Fruit fly (Drosophila melanogaster) whole organism, embryonic: ENCODE results near the gene Sdic2.

Experiments used
- CG13775 ChIP-seq: fragments of 200-800 bp; sonication (Bioruptor generic); optimal IDR thresholded peaks from 3 replicates; lab custom pipeline; 2017; ENCODE audit warnings: missing biosample characterization, mild to moderate bottlenecking, missing genetic modification characterization
- CG15011 ChIP-seq: fragments of 200-800 bp; sonication (Bioruptor generic); optimal IDR thresholded peaks from 3 replicates; lab custom pipeline; 2018; ENCODE audit warnings: missing biosample characterization, mild to moderate bottlenecking, missing genetic modification characterization
- CG15514 ChIP-seq: fragments of 200-800 bp; sonication (Bioruptor generic); optimal IDR thresholded peaks from 3 replicates; lab custom pipeline; 2017; ENCODE audit warnings: missing biosample characterization, missing genetic modification characterization, mild to moderate bottlenecking, moderate library complexity, missing genetic modification reagents
- CG15601 ChIP-seq: fragments of 200-800 bp; sonication (Bioruptor generic); optimal IDR thresholded peaks from 3 replicates; lab custom pipeline; 2019; ENCODE audit warnings: missing biosample characterization, mild to moderate bottlenecking, missing genetic modification characterization, moderate library complexity
- CG17186 ChIP-seq: fragments of 200-800 bp; sonication (Bioruptor generic); optimal IDR thresholded peaks from 3 replicates; lab custom pipeline; 2017; ENCODE audit warnings: missing biosample characterization, missing genetic modification reagents, missing genetic modification characterization
- CG1792 ChIP-seq: fragments of 200-800 bp; sonication (Bioruptor generic); optimal IDR thresholded peaks from 2 replicates; lab custom pipeline; 2016; ENCODE audit warnings: missing biosample characterization, missing genetic modification characterization
- CG2712 ChIP-seq: fragments of 200-800 bp; optimal IDR thresholded peaks from 3 replicates; lab custom pipeline; 2019; ENCODE audit warnings: missing biosample characterization, mild to moderate bottlenecking, missing genetic modification characterization, moderate library complexity
- CG30020 ChIP-seq: fragments of 200-800 bp; optimal IDR thresholded peaks from 2 replicates; lab custom pipeline; 2019; ENCODE audit warnings: missing biosample characterization, mild to moderate bottlenecking, missing genetic modification characterization, moderate library complexity
- CG4820 ChIP-seq: fragments of 200-800 bp; sonication (Bioruptor generic); optimal IDR thresholded peaks from 3 replicates; lab custom pipeline; 2016; ENCODE audit warnings: missing biosample characterization, missing genetic modification characterization
- CG4854 ChIP-seq: fragments of 200-800 bp; sonication (Bioruptor generic); optimal IDR thresholded peaks from 2 replicates; lab custom pipeline; 2016; ENCODE audit warnings: missing biosample characterization, missing genetic modification characterization, inconsistent platforms
- CG5245 ChIP-seq: fragments of 200-800 bp; sonication (Bioruptor generic); optimal IDR thresholded peaks from 3 replicates; lab custom pipeline; 2016; ENCODE audit warnings: missing biosample characterization, missing genetic modification characterization
- CG6272 ChIP-seq: fragments of 200-800 bp; sonication (Bioruptor generic); IDR thresholded peaks from 2 replicates; pipeline ENCODE4 v1.3.6; 2022; ENCODE audit warnings: missing biosample characterization, missing genetic modification characterization
- CG6689 ChIP-seq: fragments of 200-800 bp; sonication (Bioruptor generic); IDR thresholded peaks from 2 replicates; pipeline ENCODE4 v1.3.6; 2022; ENCODE audit warnings: missing biosample characterization, missing genetic modification characterization
- CG6791 ChIP-seq: fragments of 200-800 bp; sonication (Bioruptor generic); IDR thresholded peaks from 3 replicates; pipeline ENCODE4 v1.3.6; 2022; ENCODE audit warnings: missing biosample characterization, missing genetic modification characterization; ENCODE audit not compliant: partially characterized antibody
- CG7928 ChIP-seq: fragments of 200-800 bp; sonication (Bioruptor generic); optimal IDR thresholded peaks from 2 replicates; lab custom pipeline; 2017; ENCODE audit warnings: missing biosample characterization, mild to moderate bottlenecking, missing genetic modification characterization
- CG7963 ChIP-seq: fragments of 200-800 bp; sonication (Bioruptor generic); IDR thresholded peaks from 3 replicates; pipeline ENCODE4 v1.3.6; 2022; ENCODE audit warnings: missing biosample characterization, missing genetic modification characterization; ENCODE audit not compliant: partially characterized antibody
- CG7987 ChIP-seq: fragments of 200-800 bp; sonication (Bioruptor generic); optimal IDR thresholded peaks from 2 replicates; lab custom pipeline; 2018; ENCODE audit warnings: missing biosample characterization, mild to moderate bottlenecking, missing genetic modification characterization, moderate library complexity
- CG8388 ChIP-seq: fragments of 200-800 bp; sonication (Bioruptor generic); optimal IDR thresholded peaks from 2 replicates; lab custom pipeline; 2019; ENCODE audit warnings: missing biosample characterization, mild to moderate bottlenecking, missing genetic modification characterization, moderate library complexity
- CG8765 ChIP-seq: fragments of 200-800 bp; sonication (Bioruptor generic); IDR thresholded peaks from 2 replicates; pipeline ENCODE4 v1.3.6; 2022; ENCODE audit warnings: missing biosample characterization, missing genetic modification characterization
- Dll ChIP-seq: fragments of 200-800 bp; sonication (Bioruptor generic); IDR thresholded peaks from 4 replicates; pipeline ENCODE4 v1.3.6; 2022; ENCODE audit warnings: missing biosample characterization, missing genetic modification characterization; ENCODE audit not compliant: partially characterized antibody
- Gug ChIP-seq: fragments of 200-800 bp; sonication (Bioruptor generic); IDR thresholded peaks from 4 replicates; pipeline ENCODE4 v1.3.6; 2022; ENCODE audit warnings: missing biosample characterization, missing genetic modification characterization
- HHEX ChIP-seq: fragments of 200-800 bp; sonication (Bioruptor generic); optimal IDR thresholded peaks from 3 replicates; lab custom pipeline; 2017; ENCODE audit warnings: missing biosample characterization, mild to moderate bottlenecking, missing genetic modification characterization, missing genetic modification reagents
- HmgZ ChIP-seq: fragments of 200-800 bp; sonication (Bioruptor generic); optimal IDR thresholded peaks from 2 replicates; lab custom pipeline; 2018; ENCODE audit warnings: missing biosample characterization, mild to moderate bottlenecking, missing genetic modification characterization
- Hr39 ChIP-seq: fragments of >200 bp; optimal IDR thresholded peaks from 2 replicates; lab custom pipeline; 2017
- Lpt ChIP-seq: fragments of >200 bp; optimal IDR thresholded peaks from 2 replicates; lab custom pipeline; 2018; ENCODE audit warnings: missing biosample characterization, missing genetic modification characterization
- MTF-1 ChIP-seq: fragments of 200-800 bp; sonication (Bioruptor generic); optimal IDR thresholded peaks from 2 replicates; lab custom pipeline; 2018; ENCODE audit warnings: missing biosample characterization, mild to moderate bottlenecking, missing genetic modification characterization, borderline replicate concordance
- NFAT ChIP-seq: fragments of 200-800 bp; sonication (Bioruptor generic); IDR thresholded peaks from 2 replicates; pipeline ENCODE4 v1.3.6; 2022; ENCODE audit warnings: missing biosample characterization, missing genetic modification characterization
- Nf-YC ChIP-seq: fragments of 200-800 bp; optimal IDR thresholded peaks from 3 replicates; lab custom pipeline; 2019; ENCODE audit warnings: missing biosample characterization, mild to moderate bottlenecking, missing genetic modification characterization, moderate library complexity
- Scr ChIP-seq: fragments of 200-800 bp; sonication (Bioruptor generic); IDR thresholded peaks from 2 replicates; pipeline ENCODE4 v1.3.6; 2022; ENCODE audit warnings: missing biosample characterization, missing genetic modification characterization; ENCODE audit not compliant: partially characterized antibody
- Side ChIP-seq: fragments of 200-800 bp; sonication (Bioruptor generic); optimal IDR thresholded peaks from 2 replicates; lab custom pipeline; 2016; ENCODE audit warnings: missing biosample characterization, missing genetic modification characterization
- Spps ChIP-seq: fragments of 200-800 bp; sonication (Bioruptor generic); optimal IDR thresholded peaks from 2 replicates; lab custom pipeline; 2018; ENCODE audit warnings: missing biosample characterization, mild to moderate bottlenecking, missing genetic modification characterization
- Vsx1 ChIP-seq: fragments of 200-800 bp; sonication (Bioruptor generic); optimal IDR thresholded peaks from 2 replicates; lab custom pipeline; 2017; ENCODE audit warnings: missing biosample characterization, mild to moderate bottlenecking, missing genetic modification characterization, missing genetic modification reagents
- bbx ChIP-seq: fragments of 200-800 bp; sonication (Bioruptor generic); IDR thresholded peaks from 2 replicates; pipeline ENCODE4 v1.3.6; 2022; ENCODE audit warnings: missing biosample characterization, missing genetic modification characterization; ENCODE audit not compliant: partially characterized antibody
- br ChIP-seq: fragments of >200 bp; optimal IDR thresholded peaks from 2 replicates; lab custom pipeline; 2017
- dysf ChIP-seq: fragments of 200-800 bp; sonication (Bioruptor generic); IDR thresholded peaks from 3 replicates; pipeline ENCODE4 v1.3.6; 2022; ENCODE audit warnings: missing biosample characterization, missing genetic modification characterization
- eyg ChIP-seq: fragments of 200-800 bp; sonication (Bioruptor generic); optimal IDR thresholded peaks from 3 replicates; lab custom pipeline; 2016; ENCODE audit warnings: missing biosample characterization, missing genetic modification characterization
- fd3F ChIP-seq: fragments of 200-800 bp; sonication (Bioruptor generic); optimal IDR thresholded peaks from 2 replicates; lab custom pipeline; 2018; ENCODE audit warnings: missing biosample characterization, mild to moderate bottlenecking, missing genetic modification characterization, moderate library complexity
- gcm ChIP-seq: fragments of 200-800 bp; sonication (Bioruptor generic); optimal IDR thresholded peaks from 2 replicates; lab custom pipeline; 2019; ENCODE audit warnings: missing biosample characterization, mild to moderate bottlenecking, missing genetic modification characterization, moderate library complexity
- grn ChIP-seq: fragments of 200-800 bp; sonication (Bioruptor generic); optimal IDR thresholded peaks from 3 replicates; lab custom pipeline; 2017; ENCODE audit warnings: missing biosample characterization, missing genetic modification characterization
- jing ChIP-seq: fragments of 200-800 bp; sonication (Bioruptor generic); optimal IDR thresholded peaks from 2 replicates; lab custom pipeline; 2018; ENCODE audit warnings: missing biosample characterization, mild to moderate bottlenecking, missing genetic modification characterization
- knrl ChIP-seq: fragments of 200-800 bp; sonication (Bioruptor generic); IDR thresholded peaks from 3 replicates; pipeline ENCODE4 v1.3.6; 2022; ENCODE audit warnings: missing biosample characterization, missing genetic modification characterization; ENCODE audit not compliant: partially characterized antibody
- nerfin-2 ChIP-seq: fragments of 200-800 bp; sonication (Bioruptor generic); IDR thresholded peaks from 2 replicates; pipeline ENCODE4 v1.3.6; 2022; ENCODE audit warnings: missing biosample characterization, missing genetic modification characterization; ENCODE audit not compliant: partially characterized antibody
- odd ChIP-seq: fragments of 200-800 bp; sonication (Bioruptor generic); optimal IDR thresholded peaks from 2 replicates; lab custom pipeline; 2017; ENCODE audit warnings: missing biosample characterization, mild to moderate bottlenecking, missing genetic modification characterization
- onecut ChIP-seq: fragments of 200-800 bp; sonication (Bioruptor generic); IDR thresholded peaks from 2 replicates; pipeline ENCODE4 v1.3.6; 2022; ENCODE audit warnings: missing biosample characterization, missing genetic modification characterization
- pzg ChIP-seq: fragments of 200-800 bp; sonication (Bioruptor generic); optimal IDR thresholded peaks from 3 replicates; lab custom pipeline; 2018; ENCODE audit warnings: missing biosample characterization, mild to moderate bottlenecking, missing genetic modification characterization, moderate library complexity
- rib ChIP-seq: fragments of 200-800 bp; sonication (Bioruptor generic); IDR thresholded peaks from 2 replicates; pipeline ENCODE4 v1.3.6; 2022; ENCODE audit warnings: missing biosample characterization, missing genetic modification characterization
- seq ChIP-seq: fragments of 200-800 bp; sonication (Bioruptor generic); IDR thresholded peaks from 2 replicates; pipeline ENCODE4 v1.3.6; 2022; ENCODE audit warnings: missing biosample characterization, missing genetic modification characterization
- sr ChIP-seq: fragments of 200-800 bp; sonication (Bioruptor generic); IDR thresholded peaks from 3 replicates; pipeline ENCODE4 v1.3.6; 2022; ENCODE audit warnings: missing biosample characterization, missing genetic modification characterization
- stwl ChIP-seq: fragments of 200-800 bp; sonication (Bioruptor generic); optimal IDR thresholded peaks from 3 replicates; lab custom pipeline; 2018; ENCODE audit warnings: missing biosample characterization, mild to moderate bottlenecking, missing genetic modification characterization, moderate library complexity
- toy ChIP-seq: fragments of 200-800 bp; sonication (Bioruptor generic); IDR thresholded peaks from 2 replicates; pipeline ENCODE4 v1.3.6; 2022; ENCODE audit warnings: missing biosample characterization, missing genetic modification characterization
- twi ChIP-seq: fragments of 200-800 bp; optimal IDR thresholded peaks from 2 replicates; lab custom pipeline; 2019; ENCODE audit warnings: missing biosample characterization, mild to moderate bottlenecking, missing genetic modification characterization, moderate library complexity

Sdic2 gene

DNA sequence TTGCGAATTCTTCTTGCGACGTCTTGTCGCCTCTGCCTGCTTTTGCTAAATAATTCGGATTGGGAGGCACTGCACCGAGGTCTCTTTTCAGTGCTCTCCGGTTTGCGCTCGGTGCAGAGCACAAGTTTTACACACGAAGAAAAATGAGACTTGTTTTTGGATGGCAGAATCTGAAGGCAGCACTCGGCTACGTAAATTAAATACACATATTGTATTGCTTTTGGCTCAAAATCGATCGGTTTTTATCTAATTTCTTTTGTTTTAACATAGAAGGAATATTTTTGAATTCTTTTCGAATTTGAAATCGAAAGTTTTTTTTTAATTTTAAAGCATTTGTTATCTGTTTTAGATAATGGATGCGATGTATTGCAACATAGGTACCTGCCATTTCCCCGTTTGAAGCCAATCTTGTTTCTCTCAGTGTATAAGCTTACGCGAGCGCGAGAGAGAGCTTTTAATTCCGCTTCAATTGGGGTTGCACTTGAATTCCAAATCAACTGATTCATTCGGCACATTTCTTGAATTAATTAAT is 12.8 kb downstream of the Sdic2 start, which contains the start of gene AnxB10 (continued):
- TF ChIP-seq Gug (GFP tag; lab: Robert Waterston, UW), result 0 out of 4 replicates have a peak, but pooled peaks have one; percentile 20
- TF ChIP-seq CG8388, result peak; percentile 39
- no peak for TF ChIP-seq rib (GFP tag; lab: Robert Waterston, UW)
- peak; percentile 50 for TF ChIP-seq CG13775 (GFP tag; lab: Kevin White, UChicago)
- TF ChIP-seq nerfin-2 (GFP tag; lab: Robert Waterston, UW), result no peak
- TF ChIP-seq CG8765 (GFP tag; lab: Robert Waterston, UW), result no peak
- TF ChIP-seq CG4820, result peak; percentile 64
- TF ChIP-seq MTF-1 (GFP tag; lab: Kevin White, UChicago), result no peak
- no peak for TF ChIP-seq Spps (tag; lab: Kevin White, UChicago)
- peak; percentile 7 for TF ChIP-seq CG15601 (tag; lab: Kevin White, UChicago)
- TF ChIP-seq br (lab: Kevin White, UChicago), result no peak
- TF ChIP-seq CG5245 (GFP tag; lab: Kevin White, UChicago), result peak; percentile 26
- peak; percentile 24 for TF ChIP-seq CG4854 (GFP tag; lab: Kevin White, UChicago)
- no peak for TF ChIP-seq sr (GFP tag; lab: Robert Waterston, UW)
- TF ChIP-seq onecut, result peak; percentile 43
- peak; percentile 34 for TF ChIP-seq CG15514
- TF ChIP-seq Vsx1 (GFP tag; lab: Kevin White, UChicago), result no peak
- TF ChIP-seq CG15011 (GFP tag; lab: Kevin White, UChicago), result no peak
- no peak for TF ChIP-seq grn (GFP tag; lab: Kevin White, UChicago)
- no peak for TF ChIP-seq fd3F (GFP tag; lab: Kevin White, UChicago)
- TF ChIP-seq pzg, result no peak
- TF ChIP-seq CG7987 (GFP tag; lab: Kevin White, UChicago), result no peak
- no peak for TF ChIP-seq odd
- TF ChIP-seq CG7928 (GFP tag; lab: Kevin White, UChicago), result no peak
- TF ChIP-seq CG6791 (GFP tag; lab: Robert Waterston, UW), result no peak
- TF ChIP-seq CG6689, result peak; percentile 75
- no peak for TF ChIP-seq knrl
- TF ChIP-seq Hr39, result no peak
- TF ChIP-seq Side (GFP tag; lab: Kevin White, UChicago), result peak; percentile 21
- peak; percentile 76 for TF ChIP-seq CG1792 (GFP tag; lab: Kevin White, UChicago)
- TF ChIP-seq toy (GFP tag; lab: Robert Waterston, UW), result no peak
- TF ChIP-seq stwl (tag; lab: Kevin White, UChicago), result no peak
- 0 out of 2 replicates have a peak, but pooled peaks have one; percentile 48 for TF ChIP-seq seq (GFP tag; lab: Robert Waterston, UW)
- peak; percentile 61 for TF ChIP-seq CG2712 (tag; lab: Kevin White, UChicago)
- TF ChIP-seq gcm, result peak; percentile 1
- no peak for TF ChIP-seq twi
- TF ChIP-seq dysf, result peak; percentile 73
- TF ChIP-seq Dll (GFP tag; lab: Robert Waterston, UW), result no peak
- no peak for TF ChIP-seq HmgZ (tag; lab: Kevin White, UChicago)
- no peak for TF ChIP-seq CG30020 (tag; lab: Kevin White, UChicago)
- TF ChIP-seq CG6272, result no peak
- peak; percentile 68 for TF ChIP-seq HHEX (GFP tag; lab: Kevin White, UChicago)
- no peak for TF ChIP-seq Scr (GFP tag; lab: Robert Waterston, UW)
- TF ChIP-seq jing (GFP tag; lab: Kevin White, UChicago), result peak; percentile 20
- TF ChIP-seq NFAT (GFP tag; lab: Robert Waterston, UW), result no peak
- TF ChIP-seq eyg (GFP tag; lab: Kevin White, UChicago), result no peak
- TF ChIP-seq bbx, result no peak
- no peak for TF ChIP-seq CG7963 (GFP tag; lab: Robert Waterston, UW)
- TF ChIP-seq CG17186 (GFP tag; lab: Kevin White, UChicago), result no peak
- no peak for TF ChIP-seq Lpt (GFP tag; lab: Kevin White, UChicago)
- TF ChIP-seq Nf-YC (tag; lab: Kevin White, UChicago), result peak; percentile 39
